1 fruit fly cellular context compared by ENCODE assay signal in the genomic region with DNA sequence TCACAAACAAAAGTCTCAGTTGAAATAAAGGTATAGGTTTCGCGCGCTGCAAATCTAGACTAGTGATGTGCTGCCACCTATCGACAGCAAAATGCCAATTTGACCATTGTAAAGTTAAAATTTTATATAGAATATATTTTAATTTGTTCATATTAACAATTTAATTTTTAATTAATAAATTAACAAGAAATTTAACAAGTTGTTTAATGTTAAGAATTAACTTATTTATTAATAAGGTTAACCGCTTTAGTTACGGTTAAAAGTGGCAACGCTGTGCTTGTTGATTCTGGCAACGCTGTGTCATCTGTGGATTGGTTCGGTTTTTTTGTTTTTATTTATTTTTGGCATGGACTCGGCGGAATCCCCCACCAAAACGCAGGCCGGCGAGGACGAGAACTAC.
TF ChIP-seq lines count a peak whose summit lies in the region.

A gene (plus strand): TSS at position 279 of the 400 bp plus-strand sequence.

TF ChIP-seq in whole organism, embryonic, 481 proteins besides CTCF, POLR2A, EP300 and RAD21 (continued from another document and continues in another):
- TF ChIP-seq ap (GFP tag; IDR thresholded peaks at IDR 0.05; lab: Robert Waterston, UW) (no peak), al (GFP tag; IDR thresholded peaks at IDR 0.05; lab: Robert Waterston, UW) (no peak), gsb-n (tag; optimal IDR thresholded peaks at IDR 0.05; lab: Kevin White, UChicago) (peak; percentile 96), Dp (GFP tag; optimal IDR thresholded peaks at IDR 0.05; lab: Kevin White, UChicago) (peak; percentile 83), CG2712 (tag; optimal IDR thresholded peaks at IDR 0.05; lab: Kevin White, UChicago) (peak; percentile 62), CG13123 (GFP tag; optimal IDR thresholded peaks at IDR 0.05; lab: Kevin White, UChicago) (no peak), sens (GFP tag; lab: Kevin White, UChicago) (peak; percentile 13), z (GFP tag; IDR thresholded peaks at IDR 0.05; lab: Robert Waterston, UW) (no peak), CG33213 (GFP tag; optimal IDR thresholded peaks at IDR 0.05; lab: Kevin White, UChicago) (no peak), aop (GFP tag; IDR thresholded peaks at IDR 0.05; lab: Robert Waterston, UW) (no peak), tin (GFP tag; optimal IDR thresholded peaks at IDR 0.05; lab: Kevin White, UChicago) (no peak), dpn (GFP tag; optimal IDR thresholded peaks at IDR 0.05; lab: Kevin White, UChicago) (peak in 1 of 2 experiments; percentile 45), inv (GFP tag; IDR thresholded peaks at IDR 0.05; lab: Robert Waterston, UW; ENCODE audit: partially characterized antibody) (peak; percentile 61), Sry-δ (GFP tag; optimal IDR thresholded peaks at IDR 0.05; lab: Kevin White, UChicago) (peak; percentile 59), CG6175 (GFP tag; IDR thresholded peaks at IDR 0.05; lab: Robert Waterston, UW) (no peak), Aef1 (GFP tag; IDR thresholded peaks at IDR 0.05; lab: Robert Waterston, UW) (no peak), lbe (GFP tag; optimal IDR thresholded peaks at IDR 0.05; lab: Kevin White, UChicago) (no peak), CG42726 (GFP tag; IDR thresholded peaks at IDR 0.05; lab: Robert Waterston, UW; ENCODE audit: partially characterized antibody) (no peak), CG11696 (GFP tag; IDR thresholded peaks at IDR 0.05; lab: Robert Waterston, UW) (no peak), bigmax (GFP tag; optimal IDR thresholded peaks at IDR 0.05; lab: Kevin White, UChicago) (peak; percentile 70), mam (GFP tag; optimal IDR thresholded peaks at IDR 0.05; lab: Kevin White, UChicago) (no peak), CG4360 (GFP tag; IDR thresholded peaks at IDR 0.05; lab: Robert Waterston, UW) (no peak), sim (GFP tag; IDR thresholded peaks at IDR 0.05; lab: Robert Waterston, UW) (no peak), CG12769 (tag; optimal IDR thresholded peaks at IDR 0.05; lab: Kevin White, UChicago) (no peak), Chrac-16 (GFP tag; optimal IDR thresholded peaks at IDR 0.05; lab: Kevin White, UChicago) (peak; percentile 38), BtbVII (GFP tag; optimal IDR thresholded peaks at IDR 0.05; lab: Kevin White, UChicago) (no peak), CG8765 (GFP tag; IDR thresholded peaks at IDR 0.05; lab: Robert Waterston, UW) (no peak), chif (GFP tag; optimal IDR thresholded peaks at IDR 0.05; lab: Kevin White, UChicago) (no peak), Sox100B (GFP tag; optimal IDR thresholded peaks at IDR 0.05; lab: Kevin White, UChicago) (no peak), Ets65A (GFP tag; lab: Kevin White, UChicago) (no peak), CG12942 (GFP tag; optimal IDR thresholded peaks at IDR 0.05; lab: Kevin White, UChicago) (peak; percentile 17), CG17361 (GFP tag; IDR thresholded peaks at IDR 0.05; lab: Robert Waterston, UW) (peak; percentile 60), CG10147 (GFP tag; optimal IDR thresholded peaks at IDR 0.05; lab: Kevin White, UChicago) (no peak), CG1647 (GFP tag; optimal IDR thresholded peaks at IDR 0.05; lab: Kevin White, UChicago) (no peak), br (optimal IDR thresholded peaks at IDR 0.05; lab: Kevin White, UChicago) (no peak), prd (optimal IDR thresholded peaks at IDR 0.05; lab: Kevin White, UChicago) (no peak), prd (GFP tag; IDR thresholded peaks at IDR 0.05; lab: Robert Waterston, UW) (peak; percentile 60), Dek (tag; optimal IDR thresholded peaks at IDR 0.05; lab: Kevin White, UChicago) (peak; percentile 59), nmo (GFP tag; optimal IDR thresholded peaks at IDR 0.05; lab: Kevin White, UChicago) (peak; percentile 61), CG11093 (GFP tag; IDR thresholded peaks at IDR 0.05; lab: Robert Waterston, UW) (no peak), CG9609 (GFP tag; optimal IDR thresholded peaks at IDR 0.05; lab: Kevin White, UChicago) (no peak), Lim3 (GFP tag; IDR thresholded peaks at IDR 0.05; lab: Robert Waterston, UW) (no peak), CG12659 (GFP tag; optimal IDR thresholded peaks at IDR 0.05; lab: Kevin White, UChicago) (peak; percentile 76), CG12155 (GFP tag; optimal IDR thresholded peaks at IDR 0.05; lab: Kevin White, UChicago) (peak; percentile 38), knrl (GFP tag; IDR thresholded peaks at IDR 0.05; lab: Robert Waterston, UW; ENCODE audit: partially characterized antibody) (peak; percentile 75), h (optimal IDR thresholded peaks at IDR 0.05; lab: Kevin White, UChicago) (no peak), CG15011 (GFP tag; optimal IDR thresholded peaks at IDR 0.05; lab: Kevin White, UChicago) (no peak), vnd (GFP tag; IDR thresholded peaks at IDR 0.05; lab: Robert Waterston, UW; ENCODE audit: partially characterized antibody) (peak; percentile 63; the same call in 2 of the 3 replicates), Elba2 (GFP tag; optimal IDR thresholded peaks at IDR 0.05; lab: Kevin White, UChicago) (no peak), CG2129 (GFP tag; IDR thresholded peaks at IDR 0.05; lab: Robert Waterston, UW; ENCODE audit: partially characterized antibody) (peak; percentile 52; the same call in 1 of the 2 replicates), CG3163 (GFP tag; optimal IDR thresholded peaks at IDR 0.05; lab: Kevin White, UChicago) (no peak), CG6272 (GFP tag; IDR thresholded peaks at IDR 0.05; lab: Robert Waterston, UW) (peak; percentile 48; the same call in 1 of the 2 replicates), CG4424 (GFP tag; optimal IDR thresholded peaks at IDR 0.05; lab: Kevin White, UChicago) (peak; percentile 31), CG1832 (GFP tag; optimal IDR thresholded peaks at IDR 0.05; lab: Kevin White, UChicago) (no peak), Hey (tag; optimal IDR thresholded peaks at IDR 0.05; lab: Kevin White, UChicago) (no peak), CG9437 (GFP tag; optimal IDR thresholded peaks at IDR 0.05; lab: Kevin White, UChicago) (no peak), Optix (GFP tag; IDR thresholded peaks at IDR 0.05; lab: Robert Waterston, UW) (no peak), gt (GFP tag; IDR thresholded peaks at IDR 0.05; lab: Robert Waterston, UW) (no peak), CG3847 (GFP tag; IDR thresholded peaks at IDR 0.05; lab: Robert Waterston, UW) (peak; percentile 64), exex (tag; optimal IDR thresholded peaks at IDR 0.05; lab: Kevin White, UChicago) (no peak), CG8388 (GFP tag; optimal IDR thresholded peaks at IDR 0.05; lab: Kevin White, UChicago) (peak; percentile 5), Eip74EF (GFP tag; optimal IDR thresholded peaks at IDR 0.05; lab: Kevin White, UChicago) (no peak), Ptx1 (GFP tag; IDR thresholded peaks at IDR 0.05; lab: Robert Waterston, UW) (peak; percentile 60), CG3726 (GFP tag; IDR thresholded peaks at IDR 0.05; lab: Robert Waterston, UW) (no peak), CG16815 (GFP tag; optimal IDR thresholded peaks at IDR 0.05; lab: Kevin White, UChicago) (no peak), CG15514 (GFP tag; optimal IDR thresholded peaks at IDR 0.05; lab: Kevin White, UChicago) (peak; percentile 73), CG7271 (tag; optimal IDR thresholded peaks at IDR 0.05; lab: Kevin White, UChicago) (peak; percentile 47), en (GFP tag; optimal IDR thresholded peaks at IDR 0.05; lab: Kevin White, UChicago) (no peak), HHEX (GFP tag; optimal IDR thresholded peaks at IDR 0.05; lab: Kevin White, UChicago) (no peak), CG17328 (GFP tag; IDR thresholded peaks at IDR 0.05; lab: Robert Waterston, UW) (no peak), onecut (GFP tag; IDR thresholded peaks at IDR 0.05; lab: Robert Waterston, UW) (no peak), CG34224 (GFP tag; IDR thresholded peaks at IDR 0.05; lab: Robert Waterston, UW; ENCODE audit: partially characterized antibody) (peak; percentile 77), CG12391 (tag; optimal IDR thresholded peaks at IDR 0.05; lab: Kevin White, UChicago) (peak; percentile 77), CG14441 (GFP tag; IDR thresholded peaks at IDR 0.05; lab: Robert Waterston, UW) (no peak), CG4854 (GFP tag; optimal IDR thresholded peaks at IDR 0.05; lab: Kevin White, UChicago) (no peak), Meics (GFP tag; optimal IDR thresholded peaks at IDR 0.05; lab: Kevin White, UChicago) (peak; percentile 27), cg (GFP tag; optimal IDR thresholded peaks at IDR 0.05; lab: Kevin White, UChicago) (no peak), CG12104 (GFP tag; optimal IDR thresholded peaks at IDR 0.05; lab: Kevin White, UChicago) (peak; percentile 5), CG1024 (GFP tag; IDR thresholded peaks at IDR 0.05; lab: Robert Waterston, UW) (no peak), caup (GFP tag; optimal IDR thresholded peaks at IDR 0.05; lab: Kevin White, UChicago; ENCODE audit: severe bottlenecking) (no peak), CG4820 (GFP tag; optimal IDR thresholded peaks at IDR 0.05; lab: Kevin White, UChicago) (peak; percentile 2), gcm (GFP tag; optimal IDR thresholded peaks at IDR 0.05; lab: Kevin White, UChicago) (peak; percentile 0), Drgx (GFP tag; IDR thresholded peaks at IDR 0.05; lab: Robert Waterston, UW) (no peak), Hsf (GFP tag; optimal IDR thresholded peaks at IDR 0.05; lab: Kevin White, UChicago) (no peak), Blimp-1 (GFP tag; optimal IDR thresholded peaks at IDR 0.05; lab: Kevin White, UChicago) (no peak), ara (GFP tag; IDR thresholded peaks at IDR 0.05; lab: Robert Waterston, UW) (no peak), CoRest (tag; optimal IDR thresholded peaks at IDR 0.05; lab: Kevin White, UChicago) (peak; percentile 69), klu (GFP tag; IDR thresholded peaks at IDR 0.05; lab: Robert Waterston, UW) (no peak; the same call in 1 of the 2 replicates), CG30020 (tag; optimal IDR thresholded peaks at IDR 0.05; lab: Kevin White, UChicago) (peak; percentile 61), bsh (GFP tag; optimal IDR thresholded peaks at IDR 0.05; lab: Kevin White, UChicago) (peak in 1 of 2 experiments; percentile 29), crc (GFP tag; optimal IDR thresholded peaks at IDR 0.05; lab: Kevin White, UChicago) (no peak), sr (GFP tag; IDR thresholded peaks at IDR 0.05; lab: Robert Waterston, UW) (no peak), dati (GFP tag; IDR thresholded peaks at IDR 0.05; lab: Robert Waterston, UW) (no peak), CG18262 (tag; optimal IDR thresholded peaks at IDR 0.05; lab: Kevin White, UChicago) (no peak), gce (GFP tag; IDR thresholded peaks at IDR 0.05; lab: Robert Waterston, UW) (no peak), CG2116 (GFP tag; optimal IDR thresholded peaks at IDR 0.05; lab: Kevin White, UChicago) (peak; percentile 56), BEAF-32 (GFP tag; optimal IDR thresholded peaks at IDR 0.05; lab: Kevin White, UChicago) (peak; percentile 72), hb (GFP tag; IDR thresholded peaks at IDR 0.05; lab: Robert Waterston, UW; ENCODE audit: partially characterized antibody) (peak; percentile 59; the same call in 1 of the 3 replicates), Oli (tag; optimal IDR thresholded peaks at IDR 0.05; lab: Kevin White, UChicago) (no peak), Taf1 (GFP tag; IDR thresholded peaks at IDR 0.05; lab: Robert Waterston, UW) (no peak), disco-r (GFP tag; optimal IDR thresholded peaks at IDR 0.05; lab: Kevin White, UChicago) (no peak), CG3995 (GFP tag; optimal IDR thresholded peaks at IDR 0.05; lab: Kevin White, UChicago) (no peak), CG4328 (GFP tag; optimal IDR thresholded peaks at IDR 0.05; lab: Kevin White, UChicago) (peak; percentile 36), fru (optimal IDR thresholded peaks at IDR 0.05; lab: Kevin White, UChicago) (no peak), NFAT (GFP tag; IDR thresholded peaks at IDR 0.05; lab: Robert Waterston, UW) (no peak), CG10267 (tag; optimal IDR thresholded peaks at IDR 0.05; lab: Kevin White, UChicago) (peak; percentile 79), corto (GFP tag; optimal IDR thresholded peaks at IDR 0.05; lab: Kevin White, UChicago) (no peak), Sox102F (GFP tag; optimal IDR thresholded peaks at IDR 0.05; lab: Kevin White, UChicago) (no peak), CG12744 (GFP tag; optimal IDR thresholded peaks at IDR 0.05; lab: Kevin White, UChicago) (no peak), CG10979 (tag; optimal IDR thresholded peaks at IDR 0.05; lab: Kevin White, UChicago) (peak; percentile 27), az2 (GFP tag; optimal IDR thresholded peaks at IDR 0.05; lab: Kevin White, UChicago) (peak; percentile 49), Gug (GFP tag; IDR thresholded peaks at IDR 0.05; lab: Robert Waterston, UW) (0 out of 4 replicates have a peak, but pooled peaks have one; percentile 22), trh (GFP tag; optimal IDR thresholded peaks at IDR 0.05; lab: Kevin White, UChicago) (no peak), trem (tag; optimal IDR thresholded peaks at IDR 0.05; lab: Kevin White, UChicago) (peak; percentile 73), NC2α (GFP tag; optimal IDR thresholded peaks at IDR 0.05; lab: Kevin White, UChicago) (no peak), odd (GFP tag; optimal IDR thresholded peaks at IDR 0.05; lab: Kevin White, UChicago) (no peak), repo (GFP tag; optimal IDR thresholded peaks at IDR 0.05; lab: Kevin White, UChicago) (no peak), fd64A (GFP tag; optimal IDR thresholded peaks at IDR 0.05; lab: Kevin White, UChicago) (no peak), Xbp1 (GFP tag; optimal IDR thresholded peaks at IDR 0.05; lab: Kevin White, UChicago) (peak; percentile 35), jigr1 (GFP tag; IDR thresholded peaks at IDR 0.05; lab: Robert Waterston, UW) (no peak), HLH54F (GFP tag; optimal IDR thresholded peaks at IDR 0.05; lab: Kevin White, UChicago) (no peak), nau (GFP tag; optimal IDR thresholded peaks at IDR 0.05; lab: Kevin White, UChicago) (no peak), HLH4C (GFP tag; IDR thresholded peaks at IDR 0.05; lab: Robert Waterston, UW; ENCODE audit: partially characterized antibody) (peak; percentile 69; the same call in 2 of the 3 replicates), sc (optimal IDR thresholded peaks at IDR 0.05; lab: Kevin White, UChicago) (no peak), sc (GFP tag; optimal IDR thresholded peaks at IDR 0.05; lab: Kevin White, UChicago) (no peak), CG14050 (GFP tag; IDR thresholded peaks at IDR 0.05; lab: Robert Waterston, UW) (no peak), Opbp (GFP tag; IDR thresholded peaks at IDR 0.05; lab: Robert Waterston, UW; ENCODE audit: partially characterized antibody) (no peak; the same call in 2 of the 3 replicates), H2.0 (GFP tag; IDR thresholded peaks at IDR 0.05; lab: Robert Waterston, UW) (no peak), CG14667 (GFP tag; IDR thresholded peaks at IDR 0.05; lab: Robert Waterston, UW) (no peak), amos (GFP tag; IDR thresholded peaks at IDR 0.05; lab: Robert Waterston, UW; ENCODE audit: partially characterized antibody) (peak; percentile 66)
